Fruit fly (Drosophila melanogaster) S2 (cell line): Measurements from ENCODE around the gene EAChm.

Source experiments
- CG8478 ChIP-seq: fragments of >200 bp; optimal IDR thresholded peaks from 2 replicates; lab custom pipeline; 2018
- CTCF ChIP-seq, 2 experiments: fragments of >200 bp; optimal IDR thresholded peaks; 2 replicates each; lab custom pipeline; 2018

EAChm gene

dm6 chr3L:15034061-15034713, 20.4 kb upstream of the EAChm start:
- TF ChIP-seq CG8478 (lab: Kevin White, UChicago) = no peak
- TF ChIP-seq CTCF (optimal IDR thresholded peaks at IDR 0.05; lab: Kevin White, UChicago) = no peak

- TF ChIP-seq CTCF (optimal IDR thresholded peaks at IDR 0.05; lab: Kevin White, UChicago) = no peak
- no peak for TF ChIP-seq CG8478 (lab: Kevin White, UChicago)
Observed at dm6 chr3L:15034714-15035076, 19.9 kb upstream of the EAChm start.

dm6 chr3L:15035585-15035984, 19.0 kb upstream of the EAChm start:
- TF ChIP-seq CTCF (optimal IDR thresholded peaks at IDR 0.05; lab: Kevin White, UChicago) (no peak), CG8478 (lab: Kevin White, UChicago) (no peak)

- TF ChIP-seq CTCF (optimal IDR thresholded peaks at IDR 0.05; lab: Kevin White, UChicago) (no peak), CG8478 (lab: Kevin White, UChicago) (no peak)
Observed at dm6 chr3L:15039510-15039909, 15.1 kb upstream of the EAChm start.

dm6 chr3L:15040329-15040886, 14.2 kb upstream of the EAChm start:
- TF ChIP-seq CG8478 (lab: Kevin White, UChicago) = no peak
- no peak for TF ChIP-seq CTCF (optimal IDR thresholded peaks at IDR 0.05; lab: Kevin White, UChicago)

dm6 chr3L:15042470-15042869, 12.1 kb upstream of the EAChm start, which contains the start of gene Rpn12R:
TSS of gene Rpn12R (minus strand) at chr3L:15042570.
- TF ChIP-seq CTCF (optimal IDR thresholded peaks at IDR 0.05; lab: Kevin White, UChicago) = no peak
- no peak for TF ChIP-seq CG8478 (lab: Kevin White, UChicago)

- TF ChIP-seq CTCF (optimal IDR thresholded peaks at IDR 0.05; lab: Kevin White, UChicago) (no peak), CG8478 (lab: Kevin White, UChicago) (no peak)
Observed at dm6 chr3L:15043465-15043864, 11.1 kb upstream of the EAChm start.

- TF ChIP-seq CG8478 (lab: Kevin White, UChicago) = no peak
- no peak for TF ChIP-seq CTCF (optimal IDR thresholded peaks at IDR 0.05; lab: Kevin White, UChicago)
Observed at dm6 chr3L:15043874-15044336, 10.7 kb upstream of the EAChm start, which contains the start of gene ind. TSS of gene ind (minus strand) at chr3L:15043924.

- TF ChIP-seq CG8478 (lab: Kevin White, UChicago) (no peak), CTCF (optimal IDR thresholded peaks at IDR 0.05; lab: Kevin White, UChicago) (no peak)
Observed at dm6 chr3L:15045114-15045513, 9.5 kb upstream of the EAChm start.

- no peak for TF ChIP-seq CG8478 (lab: Kevin White, UChicago)
- TF ChIP-seq CTCF (optimal IDR thresholded peaks at IDR 0.05; lab: Kevin White, UChicago) = no peak
Observed at dm6 chr3L:15047606-15048005, 7.0 kb upstream of the EAChm start.

dm6 chr3L:15048091-15048490, 6.5 kb upstream of the EAChm start:
- TF ChIP-seq CTCF (optimal IDR thresholded peaks at IDR 0.05; lab: Kevin White, UChicago) (peak; percentile 84 to 90), CG8478 (lab: Kevin White, UChicago) (no peak)

- no peak for TF ChIP-seq CG8478 (lab: Kevin White, UChicago)
Observed at dm6 chr3L:15049395-15049794, 5.2 kb upstream of the EAChm start, which contains the start of gene CG43678. TSS of gene CG43678 (minus strand) at chr3L:15049495.

dm6 chr3L:15050109-15050508, 4.5 kb upstream of the EAChm start, which contains the start of gene CG18581:
TSS of gene CG18581 (minus strand) at chr3L:15050209.
- TF ChIP-seq CG8478 (lab: Kevin White, UChicago) (no peak), CTCF (optimal IDR thresholded peaks at IDR 0.05; lab: Kevin White, UChicago) (no peak)

- TF ChIP-seq CTCF (optimal IDR thresholded peaks at IDR 0.05; lab: Kevin White, UChicago) (no peak), CG8478 (lab: Kevin White, UChicago) (no peak)
Observed at dm6 chr3L:15050706-15051105, 3.9 kb upstream of the EAChm start, which contains the start of gene CG12310. TSS of gene CG12310 (minus strand) at chr3L:15050806.

dm6 chr3L:15051325-15051724, 3.3 kb upstream of the EAChm start, which contains the start of gene CG43679:
TSS of gene CG43679 (minus strand) at chr3L:15051425.
- TF ChIP-seq CTCF (optimal IDR thresholded peaks at IDR 0.05; lab: Kevin White, UChicago) = no peak
- no peak for TF ChIP-seq CG8478 (lab: Kevin White, UChicago)
